Worm (Caenorhabditis elegans) whole organism, late embryonic: ENCODE results near the gene F38A6.5.

Experiments used
- K02D7.2 ChIP-seq: sonication (generic microtip); optimal IDR thresholded peaks from 2 replicates; lab custom pipeline; 2017; ENCODE audit warnings: mild to moderate bottlenecking, missing genetic modification characterization, missing compliant biosample characterization
- K09A11.1 ChIP-seq: sonication (generic microtip); optimal IDR thresholded peaks from 2 replicates; lab custom pipeline; 2017; ENCODE audit warnings: antibody characterized with exemption, mild to moderate bottlenecking, missing genetic modification characterization, missing compliant biosample characterization; ENCODE audit not compliant: insufficient read depth
- T23F11.4 ChIP-seq: fragments of 200-800 bp; sonication (Bioruptor generic); optimal IDR thresholded peaks from 2 replicates; lab custom pipeline; 2018; ENCODE audit warnings: mild to moderate bottlenecking, missing genetic modification characterization, missing compliant biosample characterization
- ceh-14 ChIP-seq: sonication (generic microtip); optimal IDR thresholded peaks from 2 replicates; lab custom pipeline; 2016; ENCODE audit warnings: missing genotype, missing genetic modification characterization, missing compliant biosample characterization
- ceh-18 ChIP-seq: sonication (generic microtip); optimal IDR thresholded peaks from 2 replicates; lab custom pipeline; 2016; ENCODE audit warnings: missing genetic modification characterization, missing compliant biosample characterization
- ceh-2 ChIP-seq: sonication (generic microtip); optimal IDR thresholded peaks from 2 replicates; lab custom pipeline; 2016; ENCODE audit warnings: missing genotype, missing genetic modification characterization, missing compliant biosample characterization
- ceh-30 ChIP-seq: fragments of 150-350 bp; optimal IDR thresholded peaks from 2 replicates; lab custom pipeline; 2014; ENCODE audit warnings: missing biosample characterization, missing genetic modification characterization
- ceh-31 ChIP-seq: sonication (generic microtip); optimal IDR thresholded peaks from 2 replicates; lab custom pipeline; 2016; ENCODE audit warnings: missing genetic modification characterization, missing compliant biosample characterization
- ceh-34 ChIP-seq: sonication (generic microtip); optimal IDR thresholded peaks from 2 replicates; lab custom pipeline; 2016; ENCODE audit warnings: mild to moderate bottlenecking, missing genetic modification characterization, missing compliant biosample characterization
- ceh-45 ChIP-seq: fragments of 200-800 bp; sonication (Bioruptor generic); IDR thresholded peaks from 2 replicates; pipeline ENCODE4 v1.3.6; 2022; ENCODE audit warnings: missing genetic modification reagents, missing genetic modification characterization, missing compliant biosample characterization
- ceh-6 ChIP-seq: fragments of 200-800 bp; sonication (Bioruptor generic); optimal IDR thresholded peaks from 2 replicates; lab custom pipeline; 2018; ENCODE audit warnings: mild to moderate bottlenecking, missing genetic modification characterization, missing compliant biosample characterization
- ceh-9 ChIP-seq: sonication (generic microtip); optimal IDR thresholded peaks from 2 replicates; lab custom pipeline; 2016; ENCODE audit warnings: mild to moderate bottlenecking, missing genetic modification characterization, inconsistent platforms, missing compliant biosample characterization
- che-1 ChIP-seq: sonication (generic microtip); optimal IDR thresholded peaks from 2 replicates; lab custom pipeline; 2016; ENCODE audit warnings: mild to moderate bottlenecking, missing genetic modification characterization, missing compliant biosample characterization
- dmd-4 ChIP-seq: sonication (generic microtip); optimal IDR thresholded peaks from 2 replicates; lab custom pipeline; 2016; ENCODE audit warnings: borderline replicate concordance, missing genetic modification characterization, missing compliant biosample characterization
- dve-1 ChIP-seq: sonication (generic microtip); optimal IDR thresholded peaks from 2 replicates; lab custom pipeline; 2017; ENCODE audit warnings: antibody characterized with exemption, mild to moderate bottlenecking, missing genetic modification characterization, missing compliant biosample characterization
- elt-2 ChIP-seq: sonication (generic microtip); optimal IDR thresholded peaks from 2 replicates; lab custom pipeline; 2016; ENCODE audit warnings: missing genetic modification reagents, missing genetic modification characterization, missing compliant biosample characterization
- eyg-1 ChIP-seq: sonication (generic microtip); optimal IDR thresholded peaks from 2 replicates; lab custom pipeline; 2016; ENCODE audit warnings: missing genotype, missing genetic modification characterization, missing compliant biosample characterization
- fax-1 ChIP-seq: sonication (generic microtip); optimal IDR thresholded peaks from 2 replicates; lab custom pipeline; 2016; ENCODE audit warnings: missing genotype, missing genetic modification characterization, missing compliant biosample characterization
- fkh-10 ChIP-seq: fragments of 150-350 bp; optimal IDR thresholded peaks from 2 replicates; lab custom pipeline; 2014; ENCODE audit warnings: missing biosample characterization, missing genetic modification reagents, missing genetic modification characterization
- fkh-6 ChIP-seq: sonication (generic microtip); optimal IDR thresholded peaks from 2 replicates; lab custom pipeline; 2016; ENCODE audit warnings: missing genetic modification characterization, missing compliant biosample characterization
- hlh-13 ChIP-seq: fragments of 200-800 bp; sonication (Bioruptor generic); optimal IDR thresholded peaks from 2 replicates; lab custom pipeline; 2018; ENCODE audit warnings: mild to moderate bottlenecking, missing genetic modification characterization, missing compliant biosample characterization
- hlh-15 ChIP-seq: sonication (generic microtip); optimal IDR thresholded peaks from 2 replicates; lab custom pipeline; 2016; ENCODE audit warnings: missing genetic modification characterization, missing compliant biosample characterization
- hlh-6 ChIP-seq: sonication (generic microtip); optimal IDR thresholded peaks from 2 replicates; lab custom pipeline; 2016; ENCODE audit warnings: missing genotype, missing genetic modification characterization, missing compliant biosample characterization
- mec-3 ChIP-seq: sonication (generic microtip); optimal IDR thresholded peaks from 2 replicates; lab custom pipeline; 2016; ENCODE audit warnings: borderline replicate concordance, missing genetic modification characterization, missing compliant biosample characterization
- nfya-1 ChIP-seq: sonication (generic microtip); optimal IDR thresholded peaks from 2 replicates; lab custom pipeline; 2017; ENCODE audit warnings: missing genetic modification characterization, mild to moderate bottlenecking, missing compliant biosample characterization, antibody characterized with exemption, moderate library complexity
- nhr-232 ChIP-seq: sonication (generic microtip); optimal IDR thresholded peaks from 2 replicates; lab custom pipeline; 2016; ENCODE audit warnings: missing genetic modification characterization, missing compliant biosample characterization
- npax-4 ChIP-seq: sonication (generic microtip); optimal IDR thresholded peaks from 2 replicates; lab custom pipeline; 2016; ENCODE audit warnings: missing genetic modification characterization, missing compliant biosample characterization
- pag-3 ChIP-seq: sonication (generic microtip); optimal IDR thresholded peaks from 2 replicates; lab custom pipeline; 2016; ENCODE audit warnings: missing compliant biosample characterization, missing genetic modification characterization, borderline replicate concordance
- pat-9 ChIP-seq: fragments of 200-800 bp; sonication (Bioruptor generic); optimal IDR thresholded peaks from 2 replicates; lab custom pipeline; 2018; ENCODE audit warnings: mild to moderate bottlenecking, missing genetic modification characterization, moderate library complexity, missing compliant biosample characterization
- pros-1 ChIP-seq: fragments of 150-350 bp; optimal IDR thresholded peaks from 2 replicates; lab custom pipeline; 2014; ENCODE audit warnings: missing biosample characterization, missing genetic modification reagents, missing genetic modification characterization
- ref-2 ChIP-seq: sonication (generic microtip); optimal IDR thresholded peaks from 2 replicates; lab custom pipeline; 2016; ENCODE audit warnings: missing genetic modification characterization, missing compliant biosample characterization
- rnt-1 ChIP-seq: sonication (generic microtip); optimal IDR thresholded peaks from 2 replicates; lab custom pipeline; 2016; ENCODE audit warnings: missing genetic modification characterization, missing compliant biosample characterization
- syd-9 ChIP-seq: sonication (generic microtip); optimal IDR thresholded peaks from 2 replicates; lab custom pipeline; 2016; ENCODE audit warnings: mild to moderate bottlenecking, missing genetic modification characterization, moderate library complexity, missing compliant biosample characterization
- tbx-7 ChIP-seq: sonication (generic microtip); optimal IDR thresholded peaks from 2 replicates; lab custom pipeline; 2016; ENCODE audit warnings: missing genotype, missing genetic modification characterization, missing compliant biosample characterization
- ttx-3 ChIP-seq: sonication (generic microtip); optimal IDR thresholded peaks from 2 replicates; lab custom pipeline; 2016; ENCODE audit warnings: missing genetic modification reagents, missing genetic modification characterization, missing compliant biosample characterization
- unc-42 ChIP-seq: sonication (generic microtip); optimal IDR thresholded peaks from 2 replicates; lab custom pipeline; 2016; ENCODE audit warnings: missing genotype, missing genetic modification characterization, missing compliant biosample characterization

F38A6.5 gene

DNA sequence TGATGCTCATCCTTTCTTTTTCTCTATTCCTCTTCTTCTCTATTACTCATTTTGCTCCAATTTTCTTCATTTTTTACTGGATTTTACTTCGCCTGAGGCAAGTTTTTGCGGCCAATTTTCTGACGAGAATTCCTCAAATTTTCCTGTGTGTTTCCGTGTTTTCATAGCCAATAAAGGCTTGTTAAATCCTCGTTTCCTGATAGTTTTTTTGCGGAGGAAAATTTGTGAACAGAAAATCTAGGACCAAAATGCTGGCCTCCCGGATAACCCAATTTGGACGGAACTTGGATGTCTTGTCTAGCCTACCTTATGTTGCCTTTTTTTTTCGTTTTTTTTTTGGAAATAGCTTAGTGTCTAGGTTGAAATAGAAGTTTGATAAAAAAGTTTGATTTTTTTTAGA, 40.1 kb upstream of the F38A6.5 start:
- TF ChIP-seq unc-42 (tag; lab: Kevin White, UChicago) (peak; percentile 18), nfya-1 (no peak), ceh-30 (tag; lab: Kevin White, UChicago) (no peak)

ce11 chrV:20807038-20807437, 33.5 kb upstream of the F38A6.5 start, which contains the start of gene Y44A6D.6:
TSS of gene Y44A6D.6 (plus strand) at chrV:20807338.
- no peak for TF ChIP-seq nfya-1
- TF ChIP-seq npax-4: no peak
- TF ChIP-seq fkh-10 (GFP tag; lab: Kevin White, UChicago): no peak

- TF ChIP-seq elt-2 (tag; lab: Kevin White, UChicago) (no peak), eyg-1 (tag; lab: Kevin White, UChicago) (no peak), mec-3 (tag; lab: Kevin White, UChicago) (no peak), pros-1 (no peak), hlh-13 (no peak), hlh-15 (tag; lab: Kevin White, UChicago) (no peak), unc-42 (tag; lab: Kevin White, UChicago) (no peak), T23F11.4 (no peak), fax-1 (tag; lab: Kevin White, UChicago) (no peak), pag-3 (no peak), ceh-31 (tag; lab: Kevin White, UChicago) (no peak), ttx-3 (tag; lab: Kevin White, UChicago) (no peak), ref-2 (tag; lab: Kevin White, UChicago) (no peak), nhr-232 (tag; lab: Kevin White, UChicago) (no peak), ceh-9 (tag; lab: Kevin White, UChicago) (no peak), K02D7.2 (tag; lab: Kevin White, UChicago) (no peak), ceh-6 (GFP tag; lab: Kevin White, UChicago) (no peak), fkh-10 (GFP tag; lab: Kevin White, UChicago) (no peak), fkh-6 (tag; lab: Kevin White, UChicago) (no peak)
- TF ChIP-seq, all 69 proteins: peak for 0
Measured at ce11 chrV:20802906-20803305, 29.4 kb upstream of the F38A6.5 start, which contains the start of gene Y44A6D.5. TSS of gene Y44A6D.5 (minus strand) at chrV:20803006.

DNA sequence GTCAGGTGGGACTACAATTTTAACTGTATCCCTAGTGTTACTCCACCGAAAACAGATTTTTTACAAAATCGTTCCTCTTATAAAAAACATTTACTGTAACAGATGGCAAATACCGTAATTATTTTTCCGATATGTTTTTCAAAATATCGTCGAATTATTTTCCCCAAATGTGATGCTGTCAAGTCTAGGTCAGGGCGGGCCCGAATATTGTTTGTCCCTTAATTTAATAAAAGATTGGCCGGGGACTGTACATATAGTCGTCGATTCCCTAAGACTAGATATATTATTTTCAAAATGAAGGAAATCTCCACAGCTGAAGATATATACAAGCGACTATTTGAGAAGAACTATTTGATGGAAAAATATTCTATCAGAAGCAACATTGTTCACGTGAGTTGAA, 24.4 kb upstream of the F38A6.5 start, which contains the start of gene sdf-9:
TSS of gene sdf-9 (plus strand) at position 301 of the 400 bp plus-strand sequence.
- TF ChIP-seq nfya-1 (no peak), K09A11.1 (tag; lab: Kevin White, UChicago) (no peak), dve-1 (tag; lab: Kevin White, UChicago) (no peak), che-1 (tag; lab: Kevin White, UChicago) (no peak), dmd-4 (tag; lab: Kevin White, UChicago) (no peak), ceh-2 (no peak), ceh-45 (GFP tag; lab: Robert Waterston, UW) (no peak), pat-9 (no peak), ceh-6 (GFP tag; lab: Kevin White, UChicago) (no peak)

ce11 chrV:20793761-20794160, 20.2 kb upstream of the F38A6.5 start:
- TF ChIP-seq ceh-14 (tag; lab: Kevin White, UChicago) (no peak), rnt-1 (tag; lab: Kevin White, UChicago) (peak; percentile 62), ceh-18 (peak; percentile 92), nfya-1 (peak; percentile 17), ceh-34 (tag; lab: Kevin White, UChicago) (peak; percentile 29), tbx-7 (no peak), ceh-30 (tag; lab: Kevin White, UChicago) (no peak), hlh-6 (tag; lab: Kevin White, UChicago) (no peak), pat-9 (peak; percentile 45), syd-9 (tag; lab: Kevin White, UChicago) (peak; percentile 29), ceh-2 (no peak)
